Worm (Caenorhabditis elegans): ENCODE results near the gene Y53G8AR.9.

DNA sequence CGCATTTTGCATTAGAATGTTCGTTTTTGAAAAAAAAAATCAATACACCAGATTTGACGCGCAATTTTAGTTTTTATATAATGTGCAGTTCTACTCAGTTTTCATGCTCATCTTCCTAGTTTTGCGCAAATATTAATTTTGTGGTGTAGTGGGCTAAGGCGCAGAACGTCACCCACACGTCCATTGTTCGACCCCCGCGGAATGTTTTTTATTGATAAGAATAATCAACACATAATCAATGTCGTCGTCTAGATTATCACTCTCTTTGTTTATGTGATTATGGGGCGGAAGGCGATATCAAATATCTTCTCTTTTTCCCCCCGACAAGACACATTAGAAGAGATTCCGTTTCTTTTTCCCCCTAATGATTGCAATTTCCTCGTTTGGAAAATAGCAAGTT, 34.7 kb upstream of the Y53G8AR.9 start:
- TF ChIP-seq lin-13 (tag; optimal IDR thresholded peaks at IDR 0.05) (no peak), nhr-12 (tag; optimal IDR thresholded peaks at IDR 0.05) (no peak), snpc-4 (tag; optimal IDR thresholded peaks at IDR 0.05) (no peak), ceh-43 (GFP tag; optimal IDR thresholded peaks at IDR 0.05) (no peak), bed-3 (GFP tag; optimal IDR thresholded peaks at IDR 0.05) (no peak), nhr-237 (tag; optimal IDR thresholded peaks at IDR 0.05) (no peak), ztf-11 (tag; optimal IDR thresholded peaks at IDR 0.05) (no peak), unc-62 (GFP tag; optimal IDR thresholded peaks at IDR 0.05) (no peak), sptf-1 (tag; optimal IDR thresholded peaks at IDR 0.05) (no peak), nhr-2 (tag; optimal IDR thresholded peaks at IDR 0.05) (no peak), mep-1 (tag; optimal IDR thresholded peaks at IDR 0.05) (no peak), cnd-1 (tag; optimal IDR thresholded peaks at IDR 0.05) (no peak), pha-4 (tag; optimal IDR thresholded peaks at IDR 0.05) (no peak), mls-2 (tag; optimal IDR thresholded peaks at IDR 0.05) (no peak)
